Worm (Caenorhabditis elegans): Measurements from ENCODE around the gene arc-1.

- no peak for TF ChIP-seq ama-1 (optimal IDR thresholded peaks at IDR 0.05)
- no peak for TF ChIP-seq mec-3 (tag; optimal IDR thresholded peaks at IDR 0.05; ENCODE audit: borderline replicate concordance)
- TF ChIP-seq ttx-3 (tag; optimal IDR thresholded peaks at IDR 0.05) = no peak
Observed at ce11 chrII:9653679-9654078, 21.1 kb upstream of the arc-1 start, which contains the start of gene ZK1307.2.
